Worm (Caenorhabditis elegans) whole organism, L4/young adult: ENCODE results near the gene fpn-1.2.

Experiments
- W03F9.2 ChIP-seq: fragments of 150-350 bp; optimal IDR thresholded peaks from 2 replicates; lab custom pipeline; 2014; ENCODE audit warnings: missing biosample characterization, missing genetic modification characterization
- dao-5 ChIP-seq: sonication (generic microtip); optimal IDR thresholded peaks from 2 replicates; lab custom pipeline; 2016; ENCODE audit warnings: missing genotype, missing genetic modification characterization, moderate library complexity, missing compliant biosample characterization
- him-1 ChIP-seq: sonication (generic microtip); optimal IDR thresholded peaks from 2 replicates; lab custom pipeline; 2016; ENCODE audit warnings: missing genotype, missing genetic modification reagents, missing genetic modification characterization, missing compliant biosample characterization

Gene fpn-1.2

DNA sequence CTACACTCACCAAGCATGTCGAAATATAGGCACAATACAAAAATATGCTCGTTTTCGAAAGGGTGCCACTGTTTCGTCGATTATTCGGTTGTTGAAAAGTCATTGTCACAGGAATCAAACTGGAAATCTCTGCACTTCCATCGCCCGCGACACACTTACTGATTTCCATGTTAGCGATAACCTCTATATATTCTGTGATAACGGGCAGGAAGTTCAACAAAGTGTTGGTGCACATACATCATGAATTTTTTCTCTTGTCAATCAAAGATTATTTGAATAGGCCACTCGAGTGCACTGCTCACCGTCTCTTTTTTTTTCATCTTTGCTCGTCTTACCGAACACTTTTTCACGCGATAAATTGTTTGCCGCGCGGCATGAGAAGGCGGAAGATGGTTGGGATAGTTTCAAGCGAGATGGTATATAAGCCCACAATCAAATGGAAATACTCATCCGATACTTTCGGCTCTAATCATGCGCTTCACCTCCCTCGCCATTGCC, at the start of gene fpn-1.2, which contains the start of gene pqn-54:
Gene fpn-1.2, minus strand, starts transcription at position 157 of the 498 bp plus-strand sequence.
Gene pqn-54, plus strand, starts transcription at position 448 of the 498 bp plus-strand sequence.
- TF ChIP-seq W03F9.2 (tag; lab: Kevin White, UChicago) (no peak), dao-5 (tag; lab: Kevin White, UChicago) (no peak), him-1 (tag; lab: Kevin White, UChicago) (no peak)

DNA sequence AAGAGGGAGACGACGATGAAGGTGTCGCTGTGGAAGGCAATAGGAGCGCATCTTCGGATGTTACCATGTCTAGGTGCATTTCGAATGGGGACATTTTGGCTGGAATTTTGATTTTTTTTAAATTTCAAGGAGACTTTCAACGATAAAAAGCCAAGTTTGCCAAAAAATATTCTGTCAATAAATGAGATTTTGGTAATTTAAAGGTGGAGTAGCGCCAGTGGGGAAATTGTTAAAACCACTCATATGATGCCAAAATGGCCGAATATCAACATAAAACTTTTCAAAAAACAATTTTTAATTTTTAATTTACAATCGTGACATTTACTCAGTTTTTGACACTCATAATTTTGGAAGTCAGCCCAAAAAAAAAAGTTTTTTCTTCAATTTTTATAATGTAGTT, 47.0 kb upstream of the fpn-1.2 start, which contains the start of gene nhr-260:
Gene nhr-260, minus strand, starts transcription at position 101 of the 400 bp plus-strand sequence.
- TF ChIP-seq him-1 (tag; lab: Kevin White, UChicago) (no peak), W03F9.2 (tag; lab: Kevin White, UChicago) (no peak), dao-5 (tag; lab: Kevin White, UChicago) (no peak)

DNA sequence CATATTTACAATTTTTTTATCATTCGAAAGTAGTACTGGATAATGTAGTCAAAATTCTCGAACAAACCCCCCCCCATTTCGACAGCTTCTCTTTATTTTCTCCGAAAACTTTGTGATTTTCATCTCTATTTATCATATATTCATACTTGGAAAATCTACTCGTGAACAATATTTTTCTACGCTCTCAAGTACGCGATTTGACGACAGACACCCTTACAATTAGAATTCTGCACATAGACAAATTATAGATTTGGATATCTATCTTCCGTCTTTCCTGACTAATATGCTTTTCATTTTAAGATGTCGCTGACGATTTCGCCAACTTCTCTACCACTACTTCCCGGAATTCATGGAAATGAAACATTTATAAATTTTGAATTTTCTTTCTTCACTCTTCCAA, 41.5 kb upstream of the fpn-1.2 start, which contains the start of gene sru-28:
Gene sru-28, plus strand, starts transcription at position 301 of the 400 bp plus-strand sequence.
- TF ChIP-seq him-1 (tag; lab: Kevin White, UChicago) (no peak), W03F9.2 (tag; lab: Kevin White, UChicago) (no peak), dao-5 (tag; lab: Kevin White, UChicago) (no peak)

DNA sequence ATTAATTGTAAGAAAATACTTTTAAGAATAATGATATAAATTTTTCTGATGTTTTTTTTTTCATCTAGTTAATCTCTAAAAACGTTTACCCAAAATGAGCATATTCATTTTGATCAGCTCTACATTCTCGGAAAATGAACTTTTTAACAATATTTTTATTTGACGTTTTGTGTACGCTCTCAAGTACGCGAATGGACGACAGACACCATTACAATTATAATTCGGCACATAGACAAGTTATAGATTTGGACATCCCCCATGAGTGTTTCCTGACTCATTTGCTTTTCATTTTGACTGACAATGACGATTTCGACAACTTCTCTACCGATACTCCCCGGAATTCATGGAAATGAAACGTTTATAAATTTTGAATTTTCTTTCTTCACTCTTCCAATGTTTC, 34.6 kb upstream of the fpn-1.2 start, which contains the start of gene sru-27:
Gene sru-27, plus strand, starts transcription at position 301 of the 400 bp plus-strand sequence.
- TF ChIP-seq him-1 (tag; lab: Kevin White, UChicago) (no peak), dao-5 (tag; lab: Kevin White, UChicago) (no peak), W03F9.2 (tag; lab: Kevin White, UChicago) (no peak)

DNA sequence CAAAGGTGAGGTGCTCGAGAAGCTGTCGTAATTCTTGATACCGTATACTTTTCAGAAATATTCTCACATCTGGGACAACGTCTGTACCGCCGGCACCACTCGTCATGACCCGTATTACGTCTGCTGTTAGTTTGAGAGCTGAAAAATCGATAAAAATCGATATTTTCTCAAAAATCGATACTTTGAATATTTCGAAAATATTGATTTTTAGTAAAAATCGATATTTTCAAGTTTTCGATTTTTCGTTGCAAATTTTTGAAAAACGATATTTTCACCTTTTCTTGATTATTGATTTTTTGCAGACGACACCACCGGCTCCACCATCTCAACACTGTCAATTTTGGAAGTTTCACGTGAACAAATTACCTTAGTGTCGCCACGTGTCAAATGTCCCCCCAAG, 31.3 kb upstream of the fpn-1.2 start:
- TF ChIP-seq him-1 (tag; lab: Kevin White, UChicago) = no peak
- no peak for TF ChIP-seq W03F9.2 (tag; lab: Kevin White, UChicago)
- no peak for TF ChIP-seq dao-5 (tag; lab: Kevin White, UChicago)

DNA sequence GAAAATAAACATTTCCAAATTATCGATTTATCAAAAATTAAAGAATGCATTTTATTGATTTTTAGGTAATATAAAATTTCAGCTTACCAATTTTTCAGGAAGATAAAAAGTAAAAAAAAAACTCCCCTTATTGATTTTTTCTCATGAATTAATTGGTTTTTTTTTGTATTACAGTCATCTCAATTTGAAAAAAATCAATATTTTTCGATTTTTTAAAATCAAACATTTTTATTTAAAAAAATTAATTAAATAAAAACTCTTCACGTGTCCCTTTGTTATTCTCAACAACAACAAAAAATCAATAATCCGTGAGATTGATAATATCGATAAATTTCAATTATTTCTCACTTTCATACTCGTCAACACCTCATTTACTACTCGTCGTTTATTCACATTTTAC, 30.8 kb upstream of the fpn-1.2 start, which contains the start of gene C38C3.3:
Gene C38C3.3, plus strand, starts transcription at position 301 of the 400 bp plus-strand sequence.
- TF ChIP-seq W03F9.2 (tag; lab: Kevin White, UChicago) (no peak), dao-5 (tag; lab: Kevin White, UChicago) (no peak), him-1 (tag; lab: Kevin White, UChicago) (no peak)

DNA sequence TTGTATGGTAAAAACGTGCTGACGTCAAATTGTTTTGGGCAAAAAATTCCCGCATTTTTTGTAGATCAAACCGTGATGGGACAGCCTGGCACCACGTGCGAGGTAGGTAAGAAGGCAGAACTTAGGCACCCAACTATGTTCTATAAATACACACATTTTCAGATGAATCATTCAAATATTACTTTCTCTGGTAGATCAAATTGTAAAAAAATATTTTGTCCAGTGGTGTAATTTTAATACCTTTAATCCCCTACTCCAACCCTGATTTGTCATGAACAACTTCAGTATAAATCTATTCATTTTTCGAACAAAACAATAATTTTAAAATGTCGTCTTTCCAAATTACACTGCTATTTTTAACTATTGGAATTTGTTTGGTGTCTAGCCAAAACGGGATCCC, 30.0 kb upstream of the fpn-1.2 start, which contains the start of gene spig-7:
Gene spig-7, plus strand, starts transcription at position 301 of the 400 bp plus-strand sequence.
- TF ChIP-seq dao-5 (tag; lab: Kevin White, UChicago) = no peak
- no peak for TF ChIP-seq him-1 (tag; lab: Kevin White, UChicago)
- TF ChIP-seq W03F9.2 (tag; lab: Kevin White, UChicago) = no peak

DNA sequence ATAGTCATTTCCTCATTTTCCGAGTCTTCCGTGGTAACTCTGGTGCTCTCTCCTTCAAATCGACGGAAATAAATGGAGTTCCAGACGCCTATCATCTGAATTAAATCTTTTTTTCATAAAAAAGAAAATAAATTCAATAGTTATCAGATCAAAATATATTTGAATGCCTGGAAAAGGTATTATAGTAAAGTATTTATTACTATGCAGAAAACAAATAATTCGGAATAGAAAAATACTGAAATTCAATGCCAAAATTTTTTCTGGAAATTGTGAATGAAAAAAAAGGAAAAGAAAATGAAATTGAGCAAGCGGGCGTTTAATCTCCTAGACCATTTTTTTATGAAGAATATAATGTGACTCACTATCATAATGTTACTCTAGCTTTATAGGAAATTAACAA, 27.0 kb upstream of the fpn-1.2 start, which contains the start of gene C38C3.6:
Gene C38C3.6, minus strand, starts transcription at position 101 of the 400 bp plus-strand sequence.
- no peak for TF ChIP-seq W03F9.2 (tag; lab: Kevin White, UChicago)
- no peak for TF ChIP-seq him-1 (tag; lab: Kevin White, UChicago)
- no peak for TF ChIP-seq dao-5 (tag; lab: Kevin White, UChicago)

DNA sequence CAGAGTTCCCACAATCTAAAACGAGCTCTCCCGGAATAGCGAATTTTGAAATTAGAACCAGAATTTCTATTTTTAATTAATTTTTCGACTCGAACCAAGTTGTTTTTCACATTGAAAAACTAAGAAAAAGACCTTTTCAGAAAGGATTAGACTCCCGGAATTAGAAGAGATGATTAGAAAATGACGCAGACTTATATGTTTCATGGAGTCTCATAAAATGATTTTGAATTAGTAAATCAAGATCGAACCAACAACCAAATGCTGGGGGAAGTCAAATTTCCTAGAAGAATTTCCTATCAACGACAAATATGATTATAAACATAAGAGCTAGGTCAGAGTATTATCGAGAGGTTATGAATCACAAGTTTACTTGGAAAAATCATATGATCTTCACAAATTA, 24.1 kb upstream of the fpn-1.2 start:
- TF ChIP-seq him-1 (tag; lab: Kevin White, UChicago) (no peak), W03F9.2 (tag; lab: Kevin White, UChicago) (no peak), dao-5 (tag; lab: Kevin White, UChicago) (no peak)

DNA sequence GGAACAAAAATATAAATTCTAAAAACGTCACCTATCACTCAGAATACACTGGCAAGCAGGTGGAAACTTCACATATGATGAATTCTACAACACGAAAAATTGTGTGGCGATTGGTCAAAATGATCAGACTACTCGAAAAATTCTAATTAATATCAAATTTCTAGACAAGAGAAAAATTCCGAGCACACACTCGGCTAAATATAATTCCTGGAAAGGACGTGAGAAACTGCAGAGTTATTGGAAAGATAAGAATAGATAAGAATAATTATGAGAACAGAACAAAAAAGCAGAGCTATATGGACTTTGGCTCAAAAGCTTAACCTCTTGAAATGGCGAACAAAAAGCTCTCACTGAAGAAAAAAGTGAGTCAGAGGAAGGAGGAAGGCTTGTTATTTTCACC, 22.8 kb upstream of the fpn-1.2 start:
- no peak for TF ChIP-seq dao-5 (tag; lab: Kevin White, UChicago)
- no peak for TF ChIP-seq W03F9.2 (tag; lab: Kevin White, UChicago)
- TF ChIP-seq him-1 (tag; lab: Kevin White, UChicago) = no peak

DNA sequence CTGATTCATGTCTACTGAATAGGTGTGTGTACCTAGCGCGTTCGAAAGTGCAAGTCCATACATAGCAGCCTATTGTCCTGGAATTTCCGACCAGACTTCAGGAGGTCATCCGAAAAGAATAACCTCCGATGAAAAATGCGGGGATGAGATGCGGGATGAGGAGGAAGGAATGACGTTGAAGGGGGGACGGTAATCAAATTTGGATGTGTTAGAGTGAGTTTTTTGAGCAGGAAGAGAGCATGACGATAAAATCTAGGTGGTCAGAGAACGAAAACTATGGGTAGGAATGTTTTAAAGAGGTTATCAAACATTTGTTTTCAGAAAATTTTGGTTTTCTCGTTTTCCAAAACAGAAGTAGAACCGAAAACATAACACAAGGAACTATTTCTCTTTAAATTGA, 21.5 kb upstream of the fpn-1.2 start:
- TF ChIP-seq him-1 (tag; lab: Kevin White, UChicago) (no peak), W03F9.2 (tag; lab: Kevin White, UChicago) (no peak), dao-5 (tag; lab: Kevin White, UChicago) (no peak)

DNA sequence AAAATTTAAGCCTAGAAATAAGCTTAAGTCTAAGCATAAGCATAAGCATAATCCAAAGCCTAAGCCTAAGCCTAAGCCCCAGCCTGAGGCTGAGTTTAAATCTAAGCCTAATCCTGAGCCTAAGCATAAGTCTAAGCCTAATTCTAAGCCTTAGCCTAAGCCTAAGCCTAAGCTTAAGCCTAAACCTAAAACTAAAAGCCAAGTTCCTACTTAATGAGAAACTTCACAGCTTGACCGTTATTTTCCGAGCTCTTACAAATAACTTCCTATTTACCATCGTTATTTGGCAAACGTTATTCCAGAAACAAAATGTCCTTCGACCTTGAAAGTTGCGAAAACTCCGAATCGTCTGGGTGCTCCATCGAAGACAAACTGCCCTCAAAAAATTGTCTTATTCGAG, 17.2 kb upstream of the fpn-1.2 start, which contains the start of gene C38C3.4:
Gene C38C3.4, plus strand, starts transcription at position 301 of the 400 bp plus-strand sequence.
- TF ChIP-seq W03F9.2 (tag; lab: Kevin White, UChicago) = no peak
- TF ChIP-seq him-1 (tag; lab: Kevin White, UChicago) = no peak
- TF ChIP-seq dao-5 (tag; lab: Kevin White, UChicago) = no peak

DNA sequence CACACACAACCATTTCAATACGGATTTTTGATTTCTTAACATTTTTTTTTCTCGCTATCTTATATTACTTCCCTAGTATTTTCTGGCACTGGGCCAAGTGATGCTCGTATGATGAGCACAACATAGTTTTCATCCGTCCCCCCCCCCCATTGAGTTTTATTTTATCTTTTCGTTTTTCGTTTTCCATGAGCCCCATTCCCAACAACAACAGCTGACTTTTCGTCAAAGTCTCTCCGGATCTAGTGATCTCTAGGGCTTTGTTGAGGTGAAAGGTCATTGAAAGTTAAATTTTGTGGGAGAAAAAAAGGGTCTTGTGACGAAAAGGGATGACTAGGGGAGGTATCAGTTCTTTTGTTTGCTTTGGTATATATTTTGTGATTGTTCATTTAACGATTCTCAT, 16.3 kb upstream of the fpn-1.2 start:
- TF ChIP-seq dao-5 (tag; lab: Kevin White, UChicago) = no peak
- no peak for TF ChIP-seq W03F9.2 (tag; lab: Kevin White, UChicago)
- TF ChIP-seq him-1 (tag; lab: Kevin White, UChicago) = no peak

DNA sequence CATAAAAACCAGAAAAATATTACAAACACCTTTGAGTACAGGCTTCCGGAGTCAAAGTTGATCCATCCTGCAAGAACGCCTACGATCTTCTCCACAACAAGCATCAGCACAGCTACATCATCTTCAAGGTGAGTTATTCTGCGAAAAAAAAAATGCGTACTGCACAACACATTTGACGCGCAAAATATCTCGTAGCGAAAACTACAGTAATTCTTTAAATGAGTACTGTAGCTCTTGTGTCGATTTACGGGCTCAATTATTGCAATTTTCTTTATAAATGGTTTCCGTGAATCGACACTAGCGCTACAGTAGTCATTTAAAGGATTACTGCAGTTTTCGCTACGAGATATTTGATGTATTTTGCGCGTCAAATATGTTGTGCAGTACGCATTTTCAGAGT, 12.3 kb upstream of the fpn-1.2 start:
- TF ChIP-seq dao-5 (tag; lab: Kevin White, UChicago) = no peak
- no peak for TF ChIP-seq him-1 (tag; lab: Kevin White, UChicago)
- no peak for TF ChIP-seq W03F9.2 (tag; lab: Kevin White, UChicago)
